Fruit fly (Drosophila melanogaster): Measurements from ENCODE around the gene CG13454.

CG13454 gene

DNA sequence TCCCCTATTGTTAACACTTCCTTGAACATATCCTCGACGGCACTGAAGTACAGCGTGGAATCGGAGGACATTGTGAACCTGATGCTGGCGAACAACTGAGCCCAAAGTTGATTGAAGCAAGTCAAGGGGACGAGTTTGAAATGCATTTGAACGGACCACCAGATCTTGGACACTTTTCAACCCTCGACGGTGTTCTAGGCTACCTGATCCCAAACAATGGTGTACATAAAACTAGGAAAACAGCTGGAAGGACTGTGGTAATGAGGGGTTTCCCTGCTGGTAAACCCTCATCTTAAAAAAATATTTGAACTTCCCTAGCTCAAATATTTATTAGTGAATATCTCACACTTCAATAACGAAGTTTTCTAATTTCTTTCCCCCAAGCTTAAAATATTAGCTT lies at the start of gene CG13454:
Gene CG13454 (minus strand): TSS at position 101 of the 400 bp plus-strand sequence.
- TF ChIP-seq Sin3A (optimal IDR thresholded peaks at IDR 0.05) (no peak), insv (optimal IDR thresholded peaks at IDR 0.05) (no peak), h (optimal IDR thresholded peaks at IDR 0.05) (no peak), ttk (optimal IDR thresholded peaks at IDR 0.05) (no peak), Myc (optimal IDR thresholded peaks at IDR 0.05) (no peak), psq (optimal IDR thresholded peaks at IDR 0.05) (no peak)

dm6 chr3L:15566484-15566955 lies 49.7 kb upstream of the CG13454 start:
- TF ChIP-seq insv (optimal IDR thresholded peaks at IDR 0.05) (no peak), ttk (optimal IDR thresholded peaks at IDR 0.05) (no peak), h (optimal IDR thresholded peaks at IDR 0.05) (no peak), Sin3A (optimal IDR thresholded peaks at IDR 0.05) (no peak), psq (optimal IDR thresholded peaks at IDR 0.05) (no peak), Myc (optimal IDR thresholded peaks at IDR 0.05) (no peak)

DNA sequence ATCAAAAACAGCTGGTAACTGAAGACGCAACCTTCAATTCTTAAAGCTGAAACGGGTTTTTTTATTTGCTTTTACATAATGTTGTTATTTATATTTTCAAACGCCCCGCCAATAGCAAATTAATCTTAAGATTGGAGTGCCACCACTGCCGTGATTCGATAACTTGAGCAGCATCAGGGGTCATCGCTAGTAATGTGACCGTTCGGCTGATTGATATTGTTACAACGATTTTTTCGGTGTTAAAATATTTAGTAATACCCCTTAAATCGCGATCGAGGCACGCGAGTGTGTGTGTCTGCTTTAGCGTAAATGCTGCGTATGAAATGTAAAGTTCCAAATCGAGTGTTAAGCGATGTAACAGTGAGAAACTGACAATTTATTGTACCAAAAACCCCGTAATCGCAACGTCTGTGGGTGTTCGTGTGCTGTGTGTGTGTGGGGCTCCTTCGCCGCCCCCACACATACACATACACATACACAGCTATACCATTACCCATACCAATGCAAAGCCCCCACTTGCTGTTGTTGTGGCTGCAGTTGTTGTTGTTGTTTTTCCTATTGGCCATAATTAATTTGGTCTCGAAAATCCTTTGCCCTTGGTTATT lies 49.1 kb upstream of the CG13454 start, which contains the start of gene dop:
Gene dop (plus strand): TSS at position 185 of the 605 bp plus-strand sequence.
- no peak for TF ChIP-seq ttk (optimal IDR thresholded peaks at IDR 0.05)
- TF ChIP-seq psq (optimal IDR thresholded peaks at IDR 0.05) = no peak
- no peak for TF ChIP-seq Myc (optimal IDR thresholded peaks at IDR 0.05)
- TF ChIP-seq insv (optimal IDR thresholded peaks at IDR 0.05) = no peak
- TF ChIP-seq h (optimal IDR thresholded peaks at IDR 0.05) = no peak
- TF ChIP-seq Sin3A (optimal IDR thresholded peaks at IDR 0.05) = no peak

dm6 chr3L:15563851-15564106 lies 46.9 kb upstream of the CG13454 start:
- TF ChIP-seq insv (optimal IDR thresholded peaks at IDR 0.05) (no peak), Myc (optimal IDR thresholded peaks at IDR 0.05) (no peak), Sin3A (optimal IDR thresholded peaks at IDR 0.05) (no peak), ttk (optimal IDR thresholded peaks at IDR 0.05) (no peak), h (optimal IDR thresholded peaks at IDR 0.05) (no peak), psq (optimal IDR thresholded peaks at IDR 0.05) (no peak)

- TF ChIP-seq Sin3A (optimal IDR thresholded peaks at IDR 0.05) (no peak), Myc (optimal IDR thresholded peaks at IDR 0.05) (no peak), insv (optimal IDR thresholded peaks at IDR 0.05) (no peak), psq (optimal IDR thresholded peaks at IDR 0.05) (no peak), h (optimal IDR thresholded peaks at IDR 0.05) (no peak), ttk (optimal IDR thresholded peaks at IDR 0.05) (no peak)
Observed at dm6 chr3L:15563058-15563850, 46.4 kb upstream of the CG13454 start, which contains the start of the genes CG7739 and SCCRO. Gene CG7739, minus strand, starts transcription at chr3L:15563065. Gene SCCRO, plus strand, starts transcription at chr3L:15563427.

- TF ChIP-seq insv (optimal IDR thresholded peaks at IDR 0.05) = no peak
- no peak for TF ChIP-seq psq (optimal IDR thresholded peaks at IDR 0.05)
- no peak for TF ChIP-seq Sin3A (optimal IDR thresholded peaks at IDR 0.05)
- no peak for TF ChIP-seq Myc (optimal IDR thresholded peaks at IDR 0.05)
- TF ChIP-seq h (optimal IDR thresholded peaks at IDR 0.05) = no peak
- no peak for TF ChIP-seq ttk (optimal IDR thresholded peaks at IDR 0.05)
Observed at dm6 chr3L:15562727-15563057, 45.8 kb upstream of the CG13454 start.

DNA sequence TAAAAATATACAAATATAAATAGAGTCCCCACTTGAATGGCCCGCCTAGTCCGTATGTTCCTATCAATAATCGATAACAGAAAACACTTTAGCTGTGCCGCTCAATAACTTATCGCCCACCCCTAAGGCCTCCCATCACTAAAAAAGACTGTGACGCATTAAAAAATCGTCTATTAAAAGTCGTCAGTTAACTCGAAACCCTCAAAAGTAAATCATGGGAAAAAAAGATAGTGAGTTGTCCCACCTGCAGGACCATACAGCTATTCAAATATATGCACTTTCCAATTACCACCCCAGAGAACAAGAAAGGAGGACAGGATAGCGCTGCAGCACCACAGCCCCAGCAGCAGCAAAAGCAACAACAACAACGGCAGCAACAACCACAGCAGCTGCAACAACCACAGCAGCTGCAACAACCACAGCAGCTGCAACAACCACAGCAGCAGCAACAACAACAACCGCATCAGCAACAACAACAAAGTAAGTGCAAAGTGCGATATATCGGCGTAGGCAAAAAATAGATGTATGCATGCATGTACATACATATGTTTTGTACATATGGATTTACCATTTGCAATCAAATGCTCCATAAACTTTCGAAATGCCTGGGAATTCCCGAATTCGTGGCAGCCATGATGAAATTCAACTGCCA lies 37.3 kb upstream of the CG13454 start, which contains the start of gene AGO2:
Gene AGO2 (plus strand): TSS at position 121 of the 652 bp plus-strand sequence.
- TF ChIP-seq h (optimal IDR thresholded peaks at IDR 0.05) (no peak), insv (optimal IDR thresholded peaks at IDR 0.05) (no peak), Myc (optimal IDR thresholded peaks at IDR 0.05) (no peak), Sin3A (optimal IDR thresholded peaks at IDR 0.05) (no peak), psq (optimal IDR thresholded peaks at IDR 0.05) (no peak), ttk (optimal IDR thresholded peaks at IDR 0.05) (no peak)

DNA sequence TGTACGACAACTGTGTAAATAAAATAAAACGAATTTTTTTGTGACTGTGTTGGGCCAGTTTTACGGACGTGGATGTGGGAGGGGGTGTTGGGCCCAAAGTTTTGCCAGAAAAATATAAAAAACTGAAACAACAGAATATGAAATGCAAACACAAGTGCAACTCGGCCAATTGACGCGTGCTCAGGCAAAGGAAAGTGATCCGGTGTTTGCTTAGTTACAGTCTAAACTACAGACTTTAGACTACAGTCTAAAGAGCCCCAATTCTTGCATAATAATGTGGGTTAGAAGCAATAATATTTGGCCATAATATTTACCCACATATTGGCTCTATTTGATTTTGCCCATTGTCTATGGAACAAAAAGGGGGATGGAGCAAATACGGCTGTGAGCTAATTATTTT lies 32.0 kb upstream of the CG13454 start:
- TF ChIP-seq Myc (optimal IDR thresholded peaks at IDR 0.05) (no peak), ttk (optimal IDR thresholded peaks at IDR 0.05) (no peak), insv (optimal IDR thresholded peaks at IDR 0.05) (no peak), h (optimal IDR thresholded peaks at IDR 0.05) (no peak), psq (optimal IDR thresholded peaks at IDR 0.05) (no peak), Sin3A (optimal IDR thresholded peaks at IDR 0.05) (no peak)

DNA sequence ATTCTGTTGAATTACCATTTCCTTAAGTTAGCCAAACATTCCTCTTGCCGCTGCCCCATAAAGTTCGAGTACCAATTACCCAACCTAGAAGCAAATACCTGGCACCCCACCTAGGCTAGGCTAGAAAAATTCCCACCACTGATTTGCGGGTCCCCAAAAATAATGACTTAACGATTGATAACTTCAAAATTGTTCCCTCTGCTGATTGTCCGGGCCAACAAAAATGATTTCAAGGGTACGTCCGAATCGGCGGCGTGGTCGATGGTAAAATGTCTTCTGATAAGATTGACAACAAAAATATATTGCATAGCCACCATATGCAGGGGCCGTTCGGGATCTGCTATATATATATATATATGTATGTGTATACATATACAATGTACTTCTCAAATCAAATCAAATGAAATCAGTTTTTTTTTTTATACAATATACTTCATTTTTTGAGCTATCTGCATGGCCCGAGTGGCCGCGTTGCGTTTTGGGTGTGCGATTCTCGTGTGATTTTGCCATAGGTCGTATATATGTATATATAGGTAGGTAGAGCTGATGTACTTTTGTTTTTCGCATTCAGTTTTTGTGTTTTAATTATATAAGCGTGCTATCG lies 30.4 kb upstream of the CG13454 start:
- no peak for TF ChIP-seq psq (optimal IDR thresholded peaks at IDR 0.05)
- no peak for TF ChIP-seq h (optimal IDR thresholded peaks at IDR 0.05)
- no peak for TF ChIP-seq ttk (optimal IDR thresholded peaks at IDR 0.05)
- no peak for TF ChIP-seq insv (optimal IDR thresholded peaks at IDR 0.05)

DNA sequence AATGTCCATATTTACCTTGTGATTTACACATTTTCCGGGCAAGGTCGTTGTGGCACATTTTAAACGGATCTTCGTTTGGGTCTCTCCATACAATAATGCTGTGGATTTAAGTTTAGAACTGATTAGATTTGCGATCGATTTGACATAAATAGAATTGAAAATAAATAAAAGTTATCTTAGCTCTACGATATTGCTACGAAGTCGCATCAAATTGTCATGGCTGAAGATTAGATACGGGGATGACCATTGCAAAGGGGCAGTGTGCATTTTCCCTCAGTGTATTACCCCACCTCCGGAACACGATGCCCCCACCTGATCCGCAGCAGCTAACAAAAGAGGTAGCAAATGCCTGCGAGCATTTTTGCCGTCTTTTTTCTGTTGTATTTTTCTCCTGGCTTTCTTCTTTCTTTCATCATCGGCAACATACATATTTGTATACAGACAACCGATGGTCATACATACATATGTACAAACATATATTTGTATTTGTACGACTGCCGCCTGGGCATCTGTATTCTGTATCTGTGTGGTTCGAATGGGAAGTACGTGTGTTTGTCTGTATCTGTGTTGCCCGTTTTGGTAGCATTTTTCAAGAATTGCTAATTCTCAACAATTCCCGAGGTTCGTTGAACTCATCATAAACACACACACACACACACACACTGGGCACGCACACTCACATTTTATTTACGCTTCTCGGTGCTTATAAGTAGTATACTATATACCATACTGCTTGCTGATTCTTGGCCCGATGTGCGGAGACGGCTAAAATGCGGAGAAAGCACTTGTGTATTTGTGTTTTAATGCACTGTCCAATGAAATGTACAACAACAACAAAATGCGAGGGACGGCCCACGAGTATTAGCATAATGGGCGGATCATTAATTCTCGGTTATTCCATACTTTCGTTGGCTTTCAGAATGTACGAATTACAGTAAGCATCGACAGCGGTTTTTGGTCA lies 27.9 kb upstream of the CG13454 start:
- TF ChIP-seq Sin3A (optimal IDR thresholded peaks at IDR 0.05) (no peak), Myc (optimal IDR thresholded peaks at IDR 0.05) (no peak), ttk (optimal IDR thresholded peaks at IDR 0.05) (no peak)

- no peak for TF ChIP-seq Myc (optimal IDR thresholded peaks at IDR 0.05)
- TF ChIP-seq psq (optimal IDR thresholded peaks at IDR 0.05) = no peak
- TF ChIP-seq ttk (optimal IDR thresholded peaks at IDR 0.05) = no peak
- TF ChIP-seq insv (optimal IDR thresholded peaks at IDR 0.05) = no peak
- no peak for TF ChIP-seq Sin3A (optimal IDR thresholded peaks at IDR 0.05)
- no peak for TF ChIP-seq h (optimal IDR thresholded peaks at IDR 0.05)
Observed at dm6 chr3L:15543467-15543866, 26.6 kb upstream of the CG13454 start.
